Worm (Caenorhabditis elegans): ENCODE results near the gene cyp-25A4.
A peak's percentile ranks its signal among the peaks of the same experiment; 100 is the strongest.

Gene cyp-25A4

ce11 chrIII:3867378-3867904 lies 15.6 kb upstream of the cyp-25A4 start, which contains the start of gene rpl-3:
Gene rpl-3 (plus strand): TSS chrIII:3867854.
- TF ChIP-seq pqm-1 (tag; optimal IDR thresholded peaks at IDR 0.05), result peak; percentile 100
- peak; percentile 97 for TF ChIP-seq zip-2 (tag; optimal IDR thresholded peaks at IDR 0.05)
- peak; percentile 100 for TF ChIP-seq nhr-6 (tag; optimal IDR thresholded peaks at IDR 0.05)
- peak; percentile 96 to 99 for TF ChIP-seq hif-1 (tag; optimal IDR thresholded peaks at IDR 0.05)
- peak; percentile 100 for TF ChIP-seq mes-2 (tag; optimal IDR thresholded peaks at IDR 0.05; ENCODE audit: poor library complexity, severe bottlenecking)
- TF ChIP-seq set-16 (GFP tag; IDR thresholded peaks at IDR 0.05), result peak; percentile 88
- TF ChIP-seq skn-1 (tag; optimal IDR thresholded peaks at IDR 0.05), result peak; percentile 100
- TF ChIP-seq pha-4 (GFP tag; IDR thresholded peaks at IDR 0.05), result peak; percentile 99
- TF ChIP-seq pha-4 (tag; optimal IDR thresholded peaks at IDR 0.05), result peak; percentile 87
- TF ChIP-seq ces-1 (GFP tag; optimal IDR thresholded peaks at IDR 0.05), result peak; percentile 98
- peak in 1 of 2 experiments; percentile 93 for TF ChIP-seq ZK546.5 (tag; optimal IDR thresholded peaks at IDR 0.05)
- peak; percentile 94 for TF ChIP-seq ceh-82 (tag; optimal IDR thresholded peaks at IDR 0.05)
- peak; percentile 99 for TF ChIP-seq arid-1 (GFP tag; conservative IDR thresholded peaks at IDR 0.05)
- peak; percentile 98 for TF ChIP-seq Y5F2A.4 (GFP tag; optimal IDR thresholded peaks at IDR 0.05)
- TF ChIP-seq attf-4 (tag; optimal IDR thresholded peaks at IDR 0.05), result peak; percentile 85
- no peak for TF ChIP-seq ceh-62 (tag; optimal IDR thresholded peaks at IDR 0.05)
- TF ChIP-seq madf-9 (GFP tag; conservative IDR thresholded peaks at IDR 0.05), result peak; percentile 100
- peak; percentile 99 for TF ChIP-seq lin-15B (tag; optimal IDR thresholded peaks at IDR 0.05)
- TF ChIP-seq unc-39 (tag; optimal IDR thresholded peaks at IDR 0.05), result peak; percentile 60
- peak; percentile 71 to 100 for TF ChIP-seq unc-62 (GFP tag; optimal IDR thresholded peaks at IDR 0.05 in 1 of 2)
- TF ChIP-seq unc-62 (tag; optimal IDR thresholded peaks at IDR 0.05), result peak; percentile 98
- TF ChIP-seq ceh-44 (GFP tag; IDR thresholded peaks at IDR 0.05), result peak; percentile 99
- peak; percentile 93 for TF ChIP-seq lir-3 (tag; optimal IDR thresholded peaks at IDR 0.05)
- TF ChIP-seq spr-1 (tag; optimal IDR thresholded peaks at IDR 0.05), result peak; percentile 99
- TF ChIP-seq lsy-2 (tag; optimal IDR thresholded peaks at IDR 0.05), result peak; percentile 100
- peak; percentile 100 for TF ChIP-seq Y75B8A.6 (GFP tag; IDR thresholded peaks at IDR 0.05)
- TF ChIP-seq R02D3.7 (tag; optimal IDR thresholded peaks at IDR 0.05), result peak; percentile 68
- TF ChIP-seq nhr-77 (tag; optimal IDR thresholded peaks at IDR 0.05), result peak; percentile 100
- peak; percentile 99 for TF ChIP-seq aly-2 (tag; optimal IDR thresholded peaks at IDR 0.05)
- peak; percentile 100 for TF ChIP-seq T26A8.4 (GFP tag; IDR thresholded peaks at IDR 0.05)
- TF ChIP-seq nhr-11 (tag; optimal IDR thresholded peaks at IDR 0.05), result peak; percentile 100
- peak; percentile 100 for TF ChIP-seq hmg-1.1 (GFP tag; IDR thresholded peaks at IDR 0.05)
- peak; percentile 92 for TF ChIP-seq nhr-76 (tag; optimal IDR thresholded peaks at IDR 0.05)
- peak; percentile 100 for TF ChIP-seq lin-38 (GFP tag; IDR thresholded peaks at IDR 0.05)
- TF ChIP-seq tag-97 (GFP tag; IDR thresholded peaks at IDR 0.05), result peak; percentile 99
- peak; percentile 100 for TF ChIP-seq nhr-42 (GFP tag; IDR thresholded peaks at IDR 0.05)
- peak; percentile 99 for TF ChIP-seq dmd-9 (GFP tag; IDR thresholded peaks at IDR 0.05)
- peak; percentile 99 for TF ChIP-seq nhr-48 (tag; optimal IDR thresholded peaks at IDR 0.05)
- peak; percentile 100 for TF ChIP-seq saeg-2 (GFP tag; IDR thresholded peaks at IDR 0.05)
- TF ChIP-seq F49E8.2 (tag; optimal IDR thresholded peaks at IDR 0.05; ENCODE audit: borderline replicate concordance), result peak; percentile 98
- peak; percentile 100 for TF ChIP-seq aha-1 (tag)
- peak; percentile 96 for TF ChIP-seq zag-1 (tag; optimal IDR thresholded peaks at IDR 0.05)
- TF ChIP-seq lin-1 (GFP tag; IDR thresholded peaks at IDR 0.05), result peak; percentile 99
- TF ChIP-seq php-3 (GFP tag; IDR thresholded peaks at IDR 0.05), result peak; percentile 100
- peak; percentile 97 for TF ChIP-seq ztf-7 (tag; optimal IDR thresholded peaks at IDR 0.05)
- TF ChIP-seq duxl-1 (tag; optimal IDR thresholded peaks at IDR 0.05; ENCODE audit: poor library complexity), result peak; percentile 98
- peak; percentile 99 for TF ChIP-seq F44E2.7 (GFP tag; IDR thresholded peaks at IDR 0.05)
- TF ChIP-seq snpc-1.2 (GFP tag; IDR thresholded peaks at IDR 0.05), result peak; percentile 98
- peak; percentile 100 for TF ChIP-seq dmd-6 (GFP tag; IDR thresholded peaks at IDR 0.05)
- TF ChIP-seq gei-8 (GFP tag; optimal IDR thresholded peaks at IDR 0.05), result peak; percentile 100
- TF ChIP-seq hlh-30 (tag; optimal IDR thresholded peaks at IDR 0.05; ENCODE audit: insufficient read depth), result peak; percentile 99
